Fruit fly (Drosophila melanogaster): ENCODE measurements around the gene dl.

dl gene

dm6 chr2L:17480943-17481580, 30.9 kb upstream of the dl start, which contains the start of the genes fws and Lamtor3 (continued):
- TF ChIP-seq da (GFP tag; optimal IDR thresholded peaks at IDR 0.05) = peak; percentile 27
- TF ChIP-seq crol (GFP tag; IDR thresholded peaks at IDR 0.05) = peak; percentile 75
- peak; percentile 52 for TF ChIP-seq CG16813 (GFP tag; IDR thresholded peaks at IDR 0.05; ENCODE audit: partially characterized antibody)
- peak; percentile 26 for TF ChIP-seq CG15479 (GFP tag; optimal IDR thresholded peaks at IDR 0.05)
- TF ChIP-seq CG7987 (GFP tag; optimal IDR thresholded peaks at IDR 0.05) = peak; percentile 95
- peak; percentile 92 for TF ChIP-seq Max (GFP tag; optimal IDR thresholded peaks at IDR 0.05)
- TF ChIP-seq vvl (GFP tag; IDR thresholded peaks at IDR 0.05) = peak; percentile 100
- TF ChIP-seq ash1 (GFP tag; optimal IDR thresholded peaks at IDR 0.05) = peak; percentile 84
- TF ChIP-seq Asciz (GFP tag; optimal IDR thresholded peaks at IDR 0.05) = peak; percentile 97
- TF ChIP-seq pita (GFP tag; optimal IDR thresholded peaks at IDR 0.05) = no peak
- TF ChIP-seq crc (GFP tag; optimal IDR thresholded peaks at IDR 0.05) = peak; percentile 31
- no peak for TF ChIP-seq hkb (optimal IDR thresholded peaks at IDR 0.05)
- peak; percentile 99 for TF ChIP-seq hkb (GFP tag; IDR thresholded peaks at IDR 0.05)
- TF ChIP-seq gcm2 (GFP tag; optimal IDR thresholded peaks at IDR 0.05) = peak; percentile 85
- TF ChIP-seq CG18011 (GFP tag; optimal IDR thresholded peaks at IDR 0.05) = peak; percentile 93
- TF ChIP-seq CG32532 (GFP tag; IDR thresholded peaks at IDR 0.05) = peak; percentile 99
- peak; percentile 92 for TF ChIP-seq run (tag; optimal IDR thresholded peaks at IDR 0.05)
- TF ChIP-seq Ets65A (GFP tag) = peak; percentile 98
- TF ChIP-seq CG9797 (GFP tag; optimal IDR thresholded peaks at IDR 0.05) = peak; percentile 63
- TF ChIP-seq CG3407 (GFP tag; optimal IDR thresholded peaks at IDR 0.05) = peak; percentile 97
- peak; percentile 99 for TF ChIP-seq CG11247 (GFP tag; IDR thresholded peaks at IDR 0.05)
- TF ChIP-seq oc (tag; optimal IDR thresholded peaks at IDR 0.05) = peak; percentile 99
- peak; percentile 99 for TF ChIP-seq Ptx1 (GFP tag; IDR thresholded peaks at IDR 0.05)
- TF ChIP-seq kni (GFP tag; optimal IDR thresholded peaks at IDR 0.05) = no peak
- TF ChIP-seq caup (GFP tag; optimal IDR thresholded peaks at IDR 0.05; ENCODE audit: severe bottlenecking) = peak; percentile 97
- peak; percentile 96 for TF ChIP-seq BtbVII (GFP tag; optimal IDR thresholded peaks at IDR 0.05)
- TF ChIP-seq CG8281 (tag; optimal IDR thresholded peaks at IDR 0.05) = peak; percentile 88
- peak; percentile 98 for TF ChIP-seq lbe (GFP tag; optimal IDR thresholded peaks at IDR 0.05)
- TF ChIP-seq br (optimal IDR thresholded peaks at IDR 0.05) = no peak
- peak; percentile 92 for TF ChIP-seq sd (tag; optimal IDR thresholded peaks at IDR 0.05)
- TF ChIP-seq CG33557 (GFP tag; optimal IDR thresholded peaks at IDR 0.05) = peak; percentile 85
- peak; percentile 46 for TF ChIP-seq B-H2 (GFP tag; optimal IDR thresholded peaks at IDR 0.05)
- peak; percentile 96 for TF ChIP-seq ham (GFP tag; IDR thresholded peaks at IDR 0.05)
- TF ChIP-seq croc (GFP tag; conservative IDR thresholded peaks at IDR 0.05) = peak; percentile 97
- peak; percentile 99 for TF ChIP-seq sob (GFP tag; IDR thresholded peaks at IDR 0.05)
- 0 out of 2 replicates have a peak, but pooled peaks have one; percentile 28 for TF ChIP-seq CG42726 (GFP tag; IDR thresholded peaks at IDR 0.05; ENCODE audit: partially characterized antibody)
- TF ChIP-seq Poxn (GFP tag; IDR thresholded peaks at IDR 0.05) = peak; percentile 97
- peak; percentile 97 for TF ChIP-seq danr (GFP tag; IDR thresholded peaks at IDR 0.05)
- 0 out of 3 replicates have a peak, but pooled peaks have one; percentile 43 for TF ChIP-seq CG7963 (GFP tag; IDR thresholded peaks at IDR 0.05; ENCODE audit: partially characterized antibody)
- TF ChIP-seq ems (GFP tag; optimal IDR thresholded peaks at IDR 0.05) = peak; percentile 90
- peak; percentile 96 for TF ChIP-seq jing (GFP tag; optimal IDR thresholded peaks at IDR 0.05)
- peak; percentile 96 for TF ChIP-seq CkIIα-i1 (GFP tag; IDR thresholded peaks at IDR 0.05)
- peak; percentile 97 for TF ChIP-seq CG7357 (GFP tag; IDR thresholded peaks at IDR 0.05)
- no peak for TF ChIP-seq p53 (GFP tag; optimal IDR thresholded peaks at IDR 0.05)
- TF ChIP-seq Sin3A (optimal IDR thresholded peaks at IDR 0.05) = no peak
- peak; percentile 89 for TF ChIP-seq Adf1 (GFP tag; IDR thresholded peaks at IDR 0.05)
- TF ChIP-seq gfzf (GFP tag; optimal IDR thresholded peaks at IDR 0.05) = no peak
- TF ChIP-seq toy (GFP tag; IDR thresholded peaks at IDR 0.05) = peak; percentile 98
- peak; percentile 31 for TF ChIP-seq en (GFP tag; optimal IDR thresholded peaks at IDR 0.05)
- peak; percentile 99 for TF ChIP-seq chm (GFP tag; IDR thresholded peaks at IDR 0.05)
